Fruit fly (Drosophila melanogaster) whole organism, prepupa: ENCODE data around the gene CG13086.

Experiments
- Blimp-1 ChIP-seq: fragments of 200-800 bp; sonication (Bioruptor generic); optimal IDR thresholded peaks from 3 replicates; lab custom pipeline; 2017; ENCODE audit warnings: missing biosample characterization, missing genetic modification characterization, mild to moderate bottlenecking, moderate library complexity, missing genetic modification reagents
- CG10669 ChIP-seq: fragments of 200-800 bp; sonication (Bioruptor generic); optimal IDR thresholded peaks from 3 replicates; lab custom pipeline; 2018; ENCODE audit warnings: missing biosample characterization, mild to moderate bottlenecking, missing genetic modification characterization, moderate library complexity
- CG11762 ChIP-seq: fragments of 200-800 bp; sonication (Bioruptor generic); optimal IDR thresholded peaks from 3 replicates; lab custom pipeline; 2016; ENCODE audit warnings: missing biosample characterization, missing genetic modification characterization; ENCODE audit not compliant: insufficient read depth
- CG11902 ChIP-seq: fragments of 200-800 bp; sonication (Bioruptor generic); optimal IDR thresholded peaks from 3 replicates; lab custom pipeline; 2016; ENCODE audit warnings: missing biosample characterization, missing genetic modification characterization
- CG1621 ChIP-seq: fragments of 200-800 bp; sonication (Bioruptor generic); optimal IDR thresholded peaks from 3 replicates; lab custom pipeline; 2018; ENCODE audit warnings: missing biosample characterization, mild to moderate bottlenecking, missing genetic modification characterization
- CG16779 ChIP-seq: fragments of 200-800 bp; sonication (Bioruptor generic); optimal IDR thresholded peaks from 3 replicates; lab custom pipeline; 2017; ENCODE audit warnings: missing biosample characterization, mild to moderate bottlenecking, missing genetic modification characterization
- CG3032 ChIP-seq: fragments of 200-800 bp; optimal IDR thresholded peaks from 2 replicates; lab custom pipeline; 2019; ENCODE audit warnings: missing biosample characterization, mild to moderate bottlenecking, missing genetic modification characterization, moderate library complexity
- CG31627 ChIP-seq: fragments of 200-800 bp; sonication (Bioruptor generic); optimal IDR thresholded peaks from 3 replicates; lab custom pipeline; 2016; ENCODE audit warnings: missing biosample characterization, missing genetic modification characterization
- CG34406 ChIP-seq: fragments of 200-800 bp; sonication (Bioruptor generic); optimal IDR thresholded peaks from 3 replicates; lab custom pipeline; 2016; ENCODE audit warnings: missing biosample characterization, missing genetic modification characterization
- CG3919 ChIP-seq: fragments of 200-800 bp; sonication (Bioruptor generic); optimal IDR thresholded peaks from 3 replicates; lab custom pipeline; 2016; ENCODE audit warnings: missing biosample characterization, missing genetic modification characterization
- CG4318 ChIP-seq: fragments of 200-800 bp; sonication (Bioruptor generic); optimal IDR thresholded peaks from 3 replicates; lab custom pipeline; 2017; ENCODE audit warnings: missing biosample characterization, mild to moderate bottlenecking, missing genetic modification characterization
- CG6163 ChIP-seq: fragments of 200-800 bp; sonication (Bioruptor generic); IDR thresholded peaks from 3 replicates; pipeline ENCODE4 v1.3.6; 2022; ENCODE audit warnings: missing biosample characterization, missing genetic modification characterization
- CG6276 ChIP-seq: fragments of 200-800 bp; sonication (Bioruptor generic); optimal IDR thresholded peaks from 2 replicates; lab custom pipeline; 2017; ENCODE audit warnings: missing biosample characterization, mild to moderate bottlenecking, missing genetic modification characterization
- CG6808 ChIP-seq: fragments of 200-800 bp; sonication (Bioruptor generic); optimal IDR thresholded peaks from 3 replicates; lab custom pipeline; 2017; ENCODE audit warnings: missing biosample characterization, missing genetic modification characterization, mild to moderate bottlenecking, moderate library complexity, missing genetic modification reagents
- CG6854 ChIP-seq: fragments of 200-800 bp; sonication (Bioruptor generic); optimal IDR thresholded peaks from 2 replicates; lab custom pipeline; 2017; ENCODE audit warnings: missing biosample characterization, mild to moderate bottlenecking, missing genetic modification characterization
- CG7368 ChIP-seq: fragments of 200-800 bp; sonication (Bioruptor generic); optimal IDR thresholded peaks from 3 replicates; lab custom pipeline; 2016; ENCODE audit warnings: missing biosample characterization, missing genetic modification characterization
- CG9139 ChIP-seq: fragments of 200-800 bp; sonication (Bioruptor generic); optimal IDR thresholded peaks from 3 replicates; lab custom pipeline; 2017; ENCODE audit warnings: missing biosample characterization, mild to moderate bottlenecking, missing genetic modification characterization
- Eip75B ChIP-seq: fragments of 200-800 bp; sonication (Bioruptor generic); optimal IDR thresholded peaks from 3 replicates; lab custom pipeline; 2016; ENCODE audit warnings: missing biosample characterization, missing genetic modification characterization
- Eip78C ChIP-seq: fragments of 200-800 bp; sonication (Bioruptor generic); peaks from one replicate; lab custom pipeline; 2016; ENCODE audit warnings: missing biosample characterization, missing genetic modification characterization
- Eip93F ChIP-seq: fragments of 200-800 bp; sonication (Bioruptor generic); optimal IDR thresholded peaks from 2 replicates; lab custom pipeline; 2016; ENCODE audit warnings: missing biosample characterization, mild to moderate bottlenecking, missing genetic modification characterization
- Ets21C ChIP-seq: fragments of 200-800 bp; sonication (Bioruptor generic); optimal IDR thresholded peaks from 3 replicates; lab custom pipeline; 2016; ENCODE audit warnings: missing biosample characterization, missing genetic modification characterization
- Ets96B ChIP-seq: fragments of 200-800 bp; optimal IDR thresholded peaks from 2 replicates; lab custom pipeline; 2019; ENCODE audit warnings: missing biosample characterization, mild to moderate bottlenecking, missing genetic modification characterization, moderate library complexity
- Gug ChIP-seq: fragments of 200-800 bp; sonication (Bioruptor generic); IDR thresholded peaks from 2 replicates; pipeline ENCODE4 v1.3.6; 2022; ENCODE audit warnings: missing biosample characterization, missing genetic modification characterization
- Hr38 ChIP-seq: sonication (Bioruptor generic); optimal IDR thresholded peaks from 2 replicates; lab custom pipeline; 2016; ENCODE audit warnings: missing biosample characterization, missing genetic modification characterization
- Hr4 ChIP-seq: fragments of 200-800 bp; sonication (Bioruptor generic); optimal IDR thresholded peaks from 3 replicates; lab custom pipeline; 2016; ENCODE audit warnings: missing biosample characterization, missing genetic modification characterization
- Met ChIP-seq: fragments of 200-800 bp; sonication (Bioruptor generic); optimal IDR thresholded peaks from 3 replicates; lab custom pipeline; 2016; ENCODE audit warnings: missing biosample characterization, missing genetic modification characterization
- OdsH ChIP-seq: fragments of 200-800 bp; sonication (Bioruptor generic); optimal IDR thresholded peaks from 3 replicates; lab custom pipeline; 2016; ENCODE audit warnings: missing biosample characterization, missing genetic modification characterization
- Smox ChIP-seq: fragments of 200-800 bp; sonication (Bioruptor generic); optimal IDR thresholded peaks from 3 replicates; lab custom pipeline; 2016; ENCODE audit warnings: missing biosample characterization, missing genetic modification characterization
- Sox102F ChIP-seq: fragments of 200-800 bp; sonication (Bioruptor generic); optimal IDR thresholded peaks from 2 replicates; lab custom pipeline; 2016; ENCODE audit warnings: missing biosample characterization, mild to moderate bottlenecking, missing genetic modification characterization
- Sox14 ChIP-seq: fragments of 200-800 bp; sonication (Bioruptor generic); optimal IDR thresholded peaks from 3 replicates; lab custom pipeline; 2016; ENCODE audit warnings: missing biosample characterization, missing genetic modification characterization
- Sox15 ChIP-seq: fragments of 200-800 bp; sonication (Bioruptor generic); optimal IDR thresholded peaks from 3 replicates; lab custom pipeline; 2016; ENCODE audit warnings: missing biosample characterization, missing genetic modification characterization
- achi ChIP-seq: fragments of 200-800 bp; sonication (Bioruptor generic); optimal IDR thresholded peaks from 3 replicates; lab custom pipeline; 2016; ENCODE audit warnings: missing biosample characterization, missing genetic modification characterization
- cyc ChIP-seq: fragments of 200-800 bp; sonication (Bioruptor generic); optimal IDR thresholded peaks from 3 replicates; lab custom pipeline; 2016; ENCODE audit warnings: missing biosample characterization, missing genetic modification characterization
- dac ChIP-seq: fragments of 200-800 bp; sonication (Bioruptor generic); optimal IDR thresholded peaks from 2 replicates; lab custom pipeline; 2017; ENCODE audit warnings: missing biosample characterization, mild to moderate bottlenecking, missing genetic modification characterization
- dsx ChIP-seq: fragments of 200-800 bp; optimal IDR thresholded peaks from 3 replicates; lab custom pipeline; 2019; ENCODE audit warnings: missing biosample characterization, mild to moderate bottlenecking, missing genetic modification characterization, moderate library complexity; ENCODE audit not compliant: poor library complexity, severe bottlenecking
- eg ChIP-seq: fragments of 200-800 bp; sonication (Bioruptor generic); IDR thresholded peaks from 3 replicates; pipeline ENCODE4 v1.3.6; 2022; ENCODE audit warnings: missing biosample characterization, missing genetic modification characterization
- esn ChIP-seq: fragments of 200-800 bp; sonication (Bioruptor generic); optimal IDR thresholded peaks from 2 replicates; lab custom pipeline; 2016; ENCODE audit warnings: missing biosample characterization, mild to moderate bottlenecking, missing genetic modification characterization, moderate library complexity
- fd59A ChIP-seq: fragments of 200-800 bp; sonication (Bioruptor generic); optimal IDR thresholded peaks from 2 replicates; lab custom pipeline; 2017; ENCODE audit warnings: missing biosample characterization, mild to moderate bottlenecking, missing genetic modification characterization, missing genetic modification reagents
- lz ChIP-seq: fragments of 200-800 bp; sonication (Bioruptor generic); optimal IDR thresholded peaks from 3 replicates; lab custom pipeline; 2016; ENCODE audit warnings: missing biosample characterization, missing genetic modification characterization
- net ChIP-seq: fragments of 200-800 bp; sonication (Bioruptor generic); optimal IDR thresholded peaks from 3 replicates; lab custom pipeline; 2016; ENCODE audit warnings: missing biosample characterization, missing genetic modification characterization
- pdm3 ChIP-seq: fragments of 200-800 bp; sonication (Bioruptor generic); optimal IDR thresholded peaks from 3 replicates; lab custom pipeline; 2016; ENCODE audit warnings: missing biosample characterization, missing genetic modification characterization
- salr ChIP-seq, 2 experiments: fragments of 200-800 bp; sonication (Bioruptor generic); optimal IDR thresholded peaks; 3 replicates each; lab custom pipeline; 2016 to 2018; ENCODE audit warnings: missing biosample characterization in 2 of 2, missing genetic modification characterization in 2 of 2, mild to moderate bottlenecking in 1 of 2
- spab ChIP-seq: fragments of 200-800 bp; sonication (Bioruptor generic); optimal IDR thresholded peaks from 2 replicates; lab custom pipeline; 2017; ENCODE audit warnings: missing biosample characterization, mild to moderate bottlenecking, missing genetic modification characterization, missing genetic modification reagents
- ss ChIP-seq, 2 experiments: fragments of 200-800 bp; sonication (Bioruptor generic); optimal IDR thresholded peaks; 2 replicates in 1 of 2; 3 replicates in 1 of 2; lab custom pipeline; 2017 to 2018; ENCODE audit warnings: mild to moderate bottlenecking in 2 of 2, missing biosample characterization in 2 of 2, missing genetic modification characterization in 2 of 2, moderate library complexity in 1 of 2
- svp ChIP-seq: fragments of 200-800 bp; sonication (Bioruptor generic); peaks from one replicate; lab custom pipeline; 2016; ENCODE audit warnings: missing biosample characterization, missing genetic modification characterization
- vri ChIP-seq: fragments of 200-800 bp; sonication (Bioruptor generic); optimal IDR thresholded peaks from 3 replicates; lab custom pipeline; 2016; ENCODE audit warnings: missing biosample characterization, mild to moderate bottlenecking, missing genetic modification characterization

The CG13086 gene

DNA sequence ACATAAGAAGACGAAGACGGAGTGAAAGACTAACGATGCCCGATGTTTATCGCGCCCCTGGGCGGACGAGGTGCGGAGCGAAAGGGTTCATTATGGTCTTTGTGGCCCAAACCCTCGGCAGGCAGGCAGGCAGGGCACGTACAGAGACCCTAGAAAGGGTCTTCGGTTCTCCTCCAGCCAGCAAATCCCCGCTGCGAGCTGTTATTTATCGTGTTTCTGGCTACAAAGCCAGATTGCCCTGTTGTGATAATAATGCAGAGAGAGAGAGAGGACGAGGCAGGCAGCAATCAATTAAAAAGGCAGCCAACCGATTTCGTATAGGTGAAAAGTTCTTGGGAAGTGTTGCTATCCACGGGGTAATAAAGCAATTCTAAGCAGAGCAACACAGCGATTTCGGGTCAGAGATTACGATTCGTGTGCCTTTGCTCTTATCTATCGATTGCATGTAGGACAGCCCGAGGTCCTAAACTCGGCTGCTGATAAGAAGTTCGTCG is 40.6 kb upstream of the CG13086 start:
- TF ChIP-seq svp (GFP tag; lab: Kevin White, UChicago) (peak; percentile 61), Sox102F (GFP tag; lab: Kevin White, UChicago) (peak; percentile 9), Eip78C (peak; percentile 24), CG6854 (GFP tag; lab: Kevin White, UChicago) (peak; percentile 64), CG6163 (GFP tag; lab: Robert Waterston, UW) (no peak), CG6808 (GFP tag; lab: Kevin White, UChicago) (peak; percentile 1), Blimp-1 (GFP tag; lab: Kevin White, UChicago) (no peak), vri (GFP tag; lab: Kevin White, UChicago) (no peak)
- TF ChIP-seq, all 60 proteins: peak for 5

DNA sequence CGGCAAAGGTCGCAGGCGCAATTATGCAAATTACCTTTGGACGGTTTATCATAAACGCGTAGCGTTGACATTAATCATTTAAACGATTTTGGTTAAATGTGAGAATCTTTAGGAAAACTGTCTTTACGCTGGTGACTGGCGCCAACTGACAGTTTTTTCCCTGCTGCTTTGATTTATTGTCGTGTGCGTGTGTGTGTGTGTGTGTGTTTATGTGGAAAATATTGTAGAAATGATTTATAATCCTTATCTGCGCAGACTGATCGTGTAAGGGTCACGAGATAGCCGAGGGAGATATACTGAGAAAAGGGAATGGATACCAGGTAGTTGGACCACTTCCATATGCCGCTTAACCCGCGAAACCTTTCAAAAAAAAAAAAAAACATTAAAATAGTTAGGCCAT is 39.4 kb upstream of the CG13086 start:
- TF ChIP-seq cyc: no peak
- no peak for TF ChIP-seq Hr4 (GFP tag; lab: Kevin White, UChicago)
- no peak for TF ChIP-seq CG31627 (GFP tag; lab: Kevin White, UChicago)
- no peak for TF ChIP-seq CG11762
- no peak for TF ChIP-seq CG9139 (GFP tag; lab: Kevin White, UChicago)
- TF ChIP-seq pdm3: no peak
- TF ChIP-seq CG6854 (GFP tag; lab: Kevin White, UChicago): no peak
- TF ChIP-seq CG11902 (GFP tag; lab: Kevin White, UChicago): no peak
- no peak for TF ChIP-seq Smox
- TF ChIP-seq, all 60 proteins: peak for 0

dm6 chr2L:19325420-19325819 is 38.8 kb upstream of the CG13086 start:
- peak; percentile 81 for TF ChIP-seq svp (GFP tag; lab: Kevin White, UChicago)
- TF ChIP-seq fd59A (GFP tag; lab: Kevin White, UChicago): peak; percentile 36
- TF ChIP-seq CG16779: no peak
- no peak for TF ChIP-seq Blimp-1 (GFP tag; lab: Kevin White, UChicago)
- TF ChIP-seq lz (GFP tag; lab: Kevin White, UChicago): peak; percentile 51
- TF ChIP-seq CG3919 (GFP tag; lab: Kevin White, UChicago): peak; percentile 71
- peak in 1 of 2 experiments; percentile 57 for TF ChIP-seq salr (GFP tag; optimal IDR thresholded peaks at IDR 0.05; lab: Kevin White, UChicago)
- peak; percentile 75 for TF ChIP-seq OdsH (GFP tag; lab: Kevin White, UChicago)
- no peak for TF ChIP-seq Hr38 (GFP tag; lab: Kevin White, UChicago)
- TF ChIP-seq Sox15: peak; percentile 22
- TF ChIP-seq CG10669 (GFP tag; lab: Kevin White, UChicago): peak; percentile 54
- peak; percentile 51 for TF ChIP-seq CG7368 (GFP tag; lab: Kevin White, UChicago)
- peak; percentile 10 for TF ChIP-seq CG11902 (GFP tag; lab: Kevin White, UChicago)
- peak; percentile 49 for TF ChIP-seq CG1621 (tag; lab: Kevin White, UChicago)
- peak; percentile 41 for TF ChIP-seq Smox
- TF ChIP-seq Ets21C (GFP tag; lab: Kevin White, UChicago): peak; percentile 15
- peak; percentile 66 for TF ChIP-seq Gug (GFP tag; lab: Robert Waterston, UW)
- peak; percentile 60 for TF ChIP-seq CG3032 (tag; lab: Kevin White, UChicago)
- TF ChIP-seq ss (GFP tag; optimal IDR thresholded peaks at IDR 0.05; lab: Kevin White, UChicago): peak in 1 of 2 experiments; percentile 23
- TF ChIP-seq Eip93F (GFP tag; lab: Kevin White, UChicago): no peak
- peak; percentile 63 for TF ChIP-seq net (GFP tag; lab: Kevin White, UChicago)
- TF ChIP-seq Sox14 (GFP tag; lab: Kevin White, UChicago): peak; percentile 57
- peak; percentile 12 for TF ChIP-seq Sox102F (GFP tag; lab: Kevin White, UChicago)
- TF ChIP-seq CG11762: peak; percentile 32
- peak; percentile 66 for TF ChIP-seq achi (GFP tag; lab: Kevin White, UChicago)
- peak; percentile 88 for TF ChIP-seq eg (GFP tag; lab: Robert Waterston, UW)
- peak; percentile 49 for TF ChIP-seq spab (GFP tag; lab: Kevin White, UChicago)
- peak; percentile 52 for TF ChIP-seq esn
- TF ChIP-seq CG34406 (GFP tag; lab: Kevin White, UChicago): peak; percentile 45
- TF ChIP-seq Eip78C: peak; percentile 95
- peak; percentile 48 for TF ChIP-seq Met (GFP tag; lab: Kevin White, UChicago)
- peak; percentile 49 for TF ChIP-seq cyc
- peak; percentile 38 for TF ChIP-seq CG6808 (GFP tag; lab: Kevin White, UChicago)
- peak; percentile 72 for TF ChIP-seq CG6276 (GFP tag; lab: Kevin White, UChicago)
- peak; percentile 44 for TF ChIP-seq dsx
- peak; percentile 76 for TF ChIP-seq CG4318 (GFP tag; lab: Kevin White, UChicago)
- peak; percentile 69 for TF ChIP-seq Ets96B (tag; lab: Kevin White, UChicago)
- TF ChIP-seq Eip75B: peak; percentile 62
- peak; percentile 69 for TF ChIP-seq dac (GFP tag; lab: Kevin White, UChicago)
- TF ChIP-seq CG9139 (GFP tag; lab: Kevin White, UChicago): peak; percentile 22
